Worm (Caenorhabditis elegans) whole organism, L4 larva: ENCODE measurements around the gene dlc-2.

ENCODE experiments used
- F10B5.3 ChIP-seq: sonication (generic microtip); optimal IDR thresholded peaks from 2 replicates; lab custom pipeline; 2016; ENCODE audit warnings: mild to moderate bottlenecking, missing genetic modification characterization, missing compliant biosample characterization
- F37D6.2 ChIP-seq: sonication (generic microtip); optimal IDR thresholded peaks from 2 replicates; lab custom pipeline; 2016; ENCODE audit warnings: mild to moderate bottlenecking, missing genetic modification characterization, missing compliant biosample characterization
- R02D3.7 ChIP-seq: fragments of 150-350 bp; sonication (generic microtip); optimal IDR thresholded peaks from 3 replicates; lab custom pipeline; 2014; ENCODE audit warnings: missing biosample characterization, missing genetic modification characterization
- T20F7.1 ChIP-seq: fragments of 200-800 bp; sonication (Bioruptor generic); optimal IDR thresholded peaks from 2 replicates; lab custom pipeline; 2018; ENCODE audit warnings: mild to moderate bottlenecking, missing genetic modification characterization, missing compliant biosample characterization
- T26A8.4 ChIP-seq: fragments of 200-800 bp; sonication (Bioruptor generic); IDR thresholded peaks from 2 replicates; pipeline ENCODE4 v1.3.6; 2022; ENCODE audit warnings: missing genetic modification characterization, missing compliant biosample characterization
- Y105C5A.15 ChIP-seq: fragments of 200-800 bp; sonication (Bioruptor generic); IDR thresholded peaks from 2 replicates; pipeline ENCODE4 v1.3.6; 2022; ENCODE audit warnings: missing genetic modification characterization, missing compliant biosample characterization
- Y48G9A.11 ChIP-seq: fragments of 200-800 bp; sonication (Bioruptor generic); IDR thresholded peaks from 2 replicates; pipeline ENCODE4 v1.3.6; 2022; ENCODE audit warnings: missing genetic modification reagents, missing genetic modification characterization, missing compliant biosample characterization
- Y5F2A.4 ChIP-seq: fragments of 200-800 bp; sonication (Bioruptor generic); optimal IDR thresholded peaks from 2 replicates; lab custom pipeline; 2018; ENCODE audit warnings: mild to moderate bottlenecking, missing genetic modification characterization, missing compliant biosample characterization
- ZK546.5 ChIP-seq, 2 experiments: sonication (generic microtip); optimal IDR thresholded peaks; 2 replicates each; lab custom pipeline; 2017; ENCODE audit warnings: missing biosample characterization in 2 of 2, missing genetic modification characterization in 2 of 2
- aha-1 ChIP-seq: fragments of 150-350 bp; peaks from one replicate; lab custom pipeline; 2014; ENCODE audit warnings: missing biosample characterization, missing genetic modification characterization
- arid-1 ChIP-seq: fragments of 200-800 bp; sonication (Bioruptor generic); conservative IDR thresholded peaks from 2 replicates; pipeline ENCODE4 v1.3.6; 2022; ENCODE audit warnings: missing genetic modification reagents, missing genetic modification characterization, missing compliant biosample characterization
- ceh-32 ChIP-seq: sonication (generic microtip); optimal IDR thresholded peaks from 2 replicates; lab custom pipeline; 2016; ENCODE audit warnings: mild to moderate bottlenecking, missing genetic modification characterization, missing compliant biosample characterization; ENCODE audit not compliant: poor library complexity
- ceh-62 ChIP-seq: sonication (generic microtip); optimal IDR thresholded peaks from 2 replicates; lab custom pipeline; 2017; ENCODE audit warnings: missing biosample characterization, missing genetic modification characterization
- ceh-82 ChIP-seq: sonication (generic microtip); optimal IDR thresholded peaks from 2 replicates; lab custom pipeline; 2017; ENCODE audit warnings: missing biosample characterization, missing genetic modification characterization
- ces-1 ChIP-seq: fragments of 150-350 bp; sonication (generic microtip); optimal IDR thresholded peaks from 4 replicates; lab custom pipeline; 2014; ENCODE audit warnings: missing biosample characterization, missing genetic modification reagents, missing genetic modification characterization
- cey-2 ChIP-seq: sonication (generic microtip); optimal IDR thresholded peaks from 3 replicates; lab custom pipeline; 2017; ENCODE audit warnings: missing genetic modification characterization, mild to moderate bottlenecking, missing compliant biosample characterization, antibody characterized with exemption, borderline replicate concordance; ENCODE audit not compliant: insufficient read depth
- daf-19 ChIP-seq: fragments of 200-800 bp; sonication (Bioruptor generic); conservative IDR thresholded peaks from 2 replicates; pipeline ENCODE4 v1.3.6; 2022; ENCODE audit warnings: missing genetic modification characterization, missing compliant biosample characterization
- dmd-9 ChIP-seq: fragments of 200-800 bp; sonication (Bioruptor generic); IDR thresholded peaks from 2 replicates; pipeline ENCODE4 v1.3.6; 2022; ENCODE audit warnings: missing genetic modification reagents, missing genetic modification characterization, missing compliant biosample characterization
- dve-1 ChIP-seq: sonication (generic microtip); optimal IDR thresholded peaks from 2 replicates; lab custom pipeline; 2017; ENCODE audit warnings: antibody characterized with exemption, mild to moderate bottlenecking, missing genetic modification characterization, missing compliant biosample characterization; ENCODE audit not compliant: insufficient read depth
- fkh-10 ChIP-seq: fragments of 150-350 bp; optimal IDR thresholded peaks from 2 replicates; lab custom pipeline; 2014; ENCODE audit warnings: missing biosample characterization, missing genetic modification reagents, missing genetic modification characterization
- gei-8 ChIP-seq: fragments of 200-800 bp; sonication (Bioruptor generic); optimal IDR thresholded peaks from 2 replicates; lab custom pipeline; 2018; ENCODE audit warnings: mild to moderate bottlenecking, missing genetic modification characterization, missing compliant biosample characterization
- hlh-11 ChIP-seq: fragments of 200-800 bp; sonication (Bioruptor generic); optimal IDR thresholded peaks from 2 replicates; lab custom pipeline; 2018; ENCODE audit warnings: mild to moderate bottlenecking, missing genetic modification characterization, missing compliant biosample characterization
- hlh-30 ChIP-seq: sonication (generic microtip); optimal IDR thresholded peaks from 2 replicates; lab custom pipeline; 2017; ENCODE audit warnings: antibody characterized with exemption, mild to moderate bottlenecking, missing genetic modification characterization, missing compliant biosample characterization; ENCODE audit not compliant: insufficient read depth
- hmg-1.1 ChIP-seq: fragments of 200-800 bp; sonication (Bioruptor generic); IDR thresholded peaks from 2 replicates; pipeline ENCODE4 v1.3.6; 2022; ENCODE audit warnings: missing genetic modification reagents, missing genetic modification characterization, missing compliant biosample characterization
- jun-1 ChIP-seq: fragments of 150-350 bp; optimal IDR thresholded peaks from 2 replicates; lab custom pipeline; 2014; ENCODE audit warnings: missing biosample characterization, missing genetic modification reagents, missing genetic modification characterization
- lin-29 ChIP-seq: fragments of 200-800 bp; sonication (Bioruptor generic); IDR thresholded peaks from 2 replicates; pipeline ENCODE4 v1.3.6; 2022; ENCODE audit warnings: missing genetic modification reagents, missing genetic modification characterization, missing compliant biosample characterization
- lin-39 ChIP-seq: fragments of 150-350 bp; optimal IDR thresholded peaks from 2 replicates; lab custom pipeline; 2014; ENCODE audit warnings: missing biosample characterization, missing genetic modification reagents, missing genetic modification characterization
- lir-3 ChIP-seq: sonication (generic microtip); optimal IDR thresholded peaks from 2 replicates; lab custom pipeline; 2016; ENCODE audit warnings: mild to moderate bottlenecking, missing genetic modification characterization, missing compliant biosample characterization
- madf-5 ChIP-seq, 2 experiments: fragments of 200-800 bp; sonication (Bioruptor generic); IDR thresholded peaks; 2 replicates each; pipeline ENCODE4 v1.3.6; 2022; ENCODE audit warnings: missing compliant biosample characterization in 2 of 2, missing genetic modification characterization in 2 of 2
- madf-9 ChIP-seq: fragments of 200-800 bp; sonication (Bioruptor generic); conservative IDR thresholded peaks from 2 replicates; pipeline ENCODE4 v1.3.6; 2022; ENCODE audit warnings: missing genetic modification reagents, missing genetic modification characterization, missing compliant biosample characterization
- mes-2 ChIP-seq: sonication (generic microtip); optimal IDR thresholded peaks from 2 replicates; lab custom pipeline; 2016; ENCODE audit warnings: missing genotype, mild to moderate bottlenecking, missing genetic modification characterization, missing compliant biosample characterization; ENCODE audit not compliant: poor library complexity, severe bottlenecking
- mxl-2 ChIP-seq: fragments of 200-800 bp; sonication (Bioruptor generic); conservative IDR thresholded peaks from 2 replicates; pipeline ENCODE4 v1.3.6; 2022; ENCODE audit warnings: missing genetic modification reagents, missing genetic modification characterization, missing compliant biosample characterization
- mxl-3 ChIP-seq: fragments of 200-800 bp; sonication (Bioruptor generic); optimal IDR thresholded peaks from 2 replicates; lab custom pipeline; 2018; ENCODE audit warnings: mild to moderate bottlenecking, missing genetic modification characterization, missing compliant biosample characterization
- nhr-11 ChIP-seq: fragments of 150-350 bp; optimal IDR thresholded peaks from 2 replicates; lab custom pipeline; 2014; ENCODE audit warnings: missing biosample characterization, missing genetic modification characterization
- nhr-237 ChIP-seq: sonication (generic microtip); optimal IDR thresholded peaks from 2 replicates; lab custom pipeline; 2017; ENCODE audit warnings: missing biosample characterization, missing genetic modification characterization
- nhr-48 ChIP-seq: sonication (generic microtip); optimal IDR thresholded peaks from 2 replicates; lab custom pipeline; 2016; ENCODE audit warnings: mild to moderate bottlenecking, missing genetic modification characterization, missing compliant biosample characterization
- nhr-6 ChIP-seq: fragments of 150-350 bp; optimal IDR thresholded peaks from 2 replicates; lab custom pipeline; 2014; ENCODE audit warnings: missing biosample characterization, missing genetic modification characterization
- nhr-76 ChIP-seq: fragments of 150-350 bp; optimal IDR thresholded peaks from 2 replicates; lab custom pipeline; 2014; ENCODE audit warnings: missing biosample characterization, missing genetic modification characterization
- nhr-77 ChIP-seq: fragments of 150-350 bp; optimal IDR thresholded peaks from 2 replicates; lab custom pipeline; 2014; ENCODE audit warnings: missing biosample characterization, missing genetic modification characterization
- pqm-1 ChIP-seq: sonication (generic microtip); optimal IDR thresholded peaks from 2 replicates; lab custom pipeline; 2017; ENCODE audit warnings: missing biosample characterization, missing genetic modification characterization
- rbr-2 ChIP-seq: sonication (generic microtip); optimal IDR thresholded peaks from 2 replicates; lab custom pipeline; 2016; ENCODE audit warnings: missing genotype, missing genetic modification characterization, missing compliant biosample characterization
- set-16 ChIP-seq: fragments of 200-800 bp; sonication (Bioruptor generic); IDR thresholded peaks from 2 replicates; pipeline ENCODE4 v1.3.6; 2022; ENCODE audit warnings: missing genetic modification reagents, missing genetic modification characterization, missing compliant biosample characterization
- skn-1 ChIP-seq: fragments of 150-350 bp; optimal IDR thresholded peaks from 2 replicates; lab custom pipeline; 2014; ENCODE audit warnings: missing biosample characterization, missing genetic modification characterization
- snpc-1.2 ChIP-seq: fragments of 200-800 bp; sonication (Bioruptor generic); IDR thresholded peaks from 2 replicates; pipeline ENCODE4 v1.3.6; 2022; ENCODE audit warnings: missing genetic modification reagents, missing genetic modification characterization, missing compliant biosample characterization
- snpc-4 ChIP-seq: fragments of 150-350 bp; optimal IDR thresholded peaks from 2 replicates; lab custom pipeline; 2014; ENCODE audit warnings: missing biosample characterization, missing genetic modification characterization
- spr-1 ChIP-seq: sonication (generic microtip); optimal IDR thresholded peaks from 2 replicates; lab custom pipeline; 2016; ENCODE audit warnings: mild to moderate bottlenecking, missing genetic modification characterization, missing compliant biosample characterization
- spr-3 ChIP-seq: fragments of 200-800 bp; sonication (Bioruptor generic); optimal IDR thresholded peaks from 2 replicates; lab custom pipeline; 2018; ENCODE audit warnings: mild to moderate bottlenecking, missing genetic modification characterization, missing compliant biosample characterization
- tag-97 ChIP-seq: fragments of 200-800 bp; sonication (Bioruptor generic); IDR thresholded peaks from 2 replicates; pipeline ENCODE4 v1.3.6; 2022; ENCODE audit warnings: missing genetic modification characterization, missing compliant biosample characterization
- zag-1 ChIP-seq: fragments of 150-350 bp; optimal IDR thresholded peaks from 2 replicates; lab custom pipeline; 2014; ENCODE audit warnings: missing biosample characterization, missing genetic modification characterization
- zfp-3 ChIP-seq: fragments of 200-800 bp; sonication (Bioruptor generic); conservative IDR thresholded peaks from 2 replicates; pipeline ENCODE4 v1.3.6; 2022; ENCODE audit warnings: missing genetic modification reagents, missing genetic modification characterization, missing compliant biosample characterization
- ztf-11 ChIP-seq: fragments of 150-350 bp; optimal IDR thresholded peaks from 2 replicates; lab custom pipeline; 2014; ENCODE audit warnings: missing biosample characterization, missing genetic modification characterization

dlc-2 gene

ce11 chrIV:12122874-12123664 lies 11.7 kb upstream of the dlc-2 start, which contains the start of gene aly-3 (continued):
- TF ChIP-seq zfp-3 (GFP tag; lab: Robert Waterston, UW) (no peak), ZK546.5 (tag; optimal IDR thresholded peaks at IDR 0.05; lab: Kevin White, UChicago) (no peak), fkh-10 (GFP tag; lab: Kevin White, UChicago) (no peak), cey-2 (tag; lab: Kevin White, UChicago) (no peak), Y5F2A.4 (GFP tag; lab: Kevin White, UChicago) (no peak), zag-1 (tag; lab: Kevin White, UChicago) (no peak), rbr-2 (no peak), spr-1 (no peak), lin-39 (tag; lab: Kevin White, UChicago) (no peak), tag-97 (no peak), dve-1 (tag; lab: Kevin White, UChicago) (peak; percentile 39), lin-29 (no peak), aha-1 (peak; percentile 92), dmd-9 (GFP tag; lab: Robert Waterston, UW) (no peak), ceh-62 (no peak), nhr-76 (tag; lab: Kevin White, UChicago) (no peak), nhr-48 (no peak), mes-2 (tag; lab: Kevin White, UChicago) (peak; percentile 64), snpc-4 (tag; lab: Kevin White, UChicago) (no peak), F37D6.2 (tag; lab: Kevin White, UChicago) (no peak), gei-8 (GFP tag; lab: Kevin White, UChicago) (no peak), T20F7.1 (no peak), pqm-1 (no peak), F10B5.3 (tag; lab: Kevin White, UChicago) (no peak), hmg-1.1 (no peak), ceh-82 (tag; lab: Kevin White, UChicago) (no peak), ztf-11 (tag; lab: Kevin White, UChicago) (no peak), T26A8.4 (GFP tag; lab: Robert Waterston, UW) (no peak), madf-5 (GFP tag; IDR thresholded peaks at IDR 0.05; lab: Robert Waterston, UW) (no peak), nhr-237 (no peak), hlh-11 (tag; lab: Kevin White, UChicago) (no peak), jun-1 (tag; lab: Kevin White, UChicago) (no peak), nhr-11 (tag; lab: Kevin White, UChicago) (no peak), Y48G9A.11 (GFP tag; lab: Robert Waterston, UW) (no peak), skn-1 (tag; lab: Kevin White, UChicago) (no peak), ceh-32 (tag; lab: Kevin White, UChicago) (no peak), set-16 (GFP tag; lab: Robert Waterston, UW) (no peak), snpc-1.2 (GFP tag; lab: Robert Waterston, UW) (no peak), hlh-30 (no peak), nhr-77 (no peak), spr-3 (GFP tag; lab: Kevin White, UChicago) (no peak), R02D3.7 (tag; lab: Kevin White, UChicago) (no peak), ces-1 (GFP tag; lab: Kevin White, UChicago) (no peak), daf-19 (GFP tag; lab: Robert Waterston, UW) (no peak), nhr-6 (tag; lab: Kevin White, UChicago) (no peak), Y105C5A.15 (GFP tag; lab: Robert Waterston, UW) (no peak), arid-1 (GFP tag; lab: Robert Waterston, UW) (no peak), lir-3 (tag; lab: Kevin White, UChicago) (no peak), madf-9 (no peak), mxl-2 (GFP tag; lab: Robert Waterston, UW) (no peak), mxl-3 (GFP tag; lab: Kevin White, UChicago) (no peak)
